Worm (Caenorhabditis elegans): ENCODE data around the gene grd-14.

- TF ChIP-seq F22D6.2 (tag; optimal IDR thresholded peaks at IDR 0.05) (no peak), lir-1 (GFP tag; conservative IDR thresholded peaks at IDR 0.05) (no peak), mcd-1 (GFP tag; IDR thresholded peaks at IDR 0.05) (no peak), lin-35 (GFP tag; optimal IDR thresholded peaks at IDR 0.05) (no peak), dox-1 (GFP tag; IDR thresholded peaks at IDR 0.05) (no peak), chd-7 (tag; optimal IDR thresholded peaks at IDR 0.05) (no peak), lag-1 (GFP tag; IDR thresholded peaks at IDR 0.05) (no peak), F57C9.4 (tag; optimal IDR thresholded peaks at IDR 0.05) (no peak), snpc-4 (GFP tag; optimal IDR thresholded peaks at IDR 0.05) (no peak), snpc-4 (tag; optimal IDR thresholded peaks at IDR 0.05) (no peak), egl-44 (GFP tag; IDR thresholded peaks at IDR 0.05) (no peak)
Observed at ce11 chrX:8460958-8461357, 38.9 kb upstream of the grd-14 start.

All from whole organism, young adult.